Fruit fly (Drosophila melanogaster): ENCODE data around the gene CG18048.

Gene CG18048

DNA sequence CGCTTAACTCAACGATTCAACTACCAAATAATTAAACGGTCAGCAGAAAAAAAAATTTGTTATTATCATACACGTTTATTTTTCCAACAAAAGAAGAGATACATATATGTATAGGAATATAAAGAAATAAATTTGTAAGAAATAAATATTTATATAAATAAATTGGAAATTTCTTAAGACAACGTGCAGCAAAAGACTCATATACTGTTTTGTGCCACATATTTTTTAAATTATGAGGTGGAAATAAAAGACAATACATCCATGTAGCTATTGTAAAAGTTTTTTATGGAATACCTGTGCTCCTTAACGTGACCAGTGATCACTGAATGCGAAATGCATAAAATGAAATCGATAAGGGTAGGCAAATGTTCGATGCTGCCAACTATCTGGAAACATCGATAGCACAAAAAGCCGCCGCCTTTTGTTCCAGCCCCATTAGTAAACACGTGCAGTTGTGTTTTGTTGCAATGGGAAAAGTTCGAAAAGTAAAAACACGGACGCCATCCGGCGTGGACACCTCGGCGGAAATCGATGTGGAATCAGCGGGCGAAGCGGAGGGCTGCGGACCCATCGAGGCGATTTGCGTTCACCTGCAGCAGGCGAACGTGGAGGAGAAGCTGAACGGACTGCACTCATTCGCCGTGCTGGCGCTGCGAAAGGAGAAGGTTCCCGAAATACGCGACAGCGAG is 22.8 kb downstream of the CG18048 start, which contains the start of gene CG10286 (continued):
- TF ChIP-seq dmrt11E (tag; optimal IDR thresholded peaks at IDR 0.05), result no peak
- peak; percentile 24 for TF ChIP-seq CG10979 (tag; optimal IDR thresholded peaks at IDR 0.05)
- peak; percentile 35 for TF ChIP-seq CG14710 (tag; optimal IDR thresholded peaks at IDR 0.05)
- TF ChIP-seq lmd (GFP tag; IDR thresholded peaks at IDR 0.05), result no peak
- no peak for TF ChIP-seq bowl (GFP tag; IDR thresholded peaks at IDR 0.05)
- TF ChIP-seq Oli (tag; optimal IDR thresholded peaks at IDR 0.05), result no peak
- no peak for TF ChIP-seq kay (GFP tag; optimal IDR thresholded peaks at IDR 0.05)
- TF ChIP-seq dysf (GFP tag; IDR thresholded peaks at IDR 0.05), result peak; percentile 20; the same call in 2 of the 3 replicates
- TF ChIP-seq NfI (GFP tag; optimal IDR thresholded peaks at IDR 0.05), result peak; percentile 5
- TF ChIP-seq CTCF (GFP tag; optimal IDR thresholded peaks at IDR 0.05), result no peak
- TF ChIP-seq CG10366 (GFP tag; IDR thresholded peaks at IDR 0.05), result peak; percentile 18; the same call in 1 of the 2 replicates
- no peak; the same call in 2 of the 3 replicates for TF ChIP-seq CG2199 (GFP tag; IDR thresholded peaks at IDR 0.05)
- no peak for TF ChIP-seq CG15696 (tag; optimal IDR thresholded peaks at IDR 0.05)
- no peak for TF ChIP-seq sc (optimal IDR thresholded peaks at IDR 0.05)
- no peak for TF ChIP-seq sc (GFP tag; optimal IDR thresholded peaks at IDR 0.05)
- peak; percentile 48 for TF ChIP-seq Hmr (GFP tag; optimal IDR thresholded peaks at IDR 0.05)
- no peak for TF ChIP-seq CG12071 (GFP tag; optimal IDR thresholded peaks at IDR 0.05)
- no peak for TF ChIP-seq Dip2 (GFP tag; IDR thresholded peaks at IDR 0.05)
- peak; percentile 68 for TF ChIP-seq MBD-R2 (GFP tag; IDR thresholded peaks at IDR 0.05)
- TF ChIP-seq CG18619 (GFP tag; optimal IDR thresholded peaks at IDR 0.05), result no peak
- TF ChIP-seq tio (GFP tag; optimal IDR thresholded peaks at IDR 0.05), result no peak
- no peak for TF ChIP-seq Hmx (GFP tag; optimal IDR thresholded peaks at IDR 0.05)
- TF ChIP-seq Nf-YC (tag; optimal IDR thresholded peaks at IDR 0.05), result no peak
- no peak for TF ChIP-seq mam (GFP tag; optimal IDR thresholded peaks at IDR 0.05)
- TF ChIP-seq CG32532 (GFP tag; IDR thresholded peaks at IDR 0.05), result peak; percentile 36
- TF ChIP-seq CG9609 (GFP tag; optimal IDR thresholded peaks at IDR 0.05), result no peak
- TF ChIP-seq crol (GFP tag; IDR thresholded peaks at IDR 0.05), result no peak
- TF ChIP-seq CG8290 (GFP tag; optimal IDR thresholded peaks at IDR 0.05), result peak; percentile 38
- peak in 1 of 2 experiments; percentile 71 for TF ChIP-seq CG8290 (tag; optimal IDR thresholded peaks at IDR 0.05)
- TF ChIP-seq pan (optimal IDR thresholded peaks at IDR 0.05), result no peak
- TF ChIP-seq pan (GFP tag; optimal IDR thresholded peaks at IDR 0.05 in 1 of 2, IDR thresholded peaks at IDR 0.05 in 1 of 2), result no peak
- TF ChIP-seq danr (GFP tag; IDR thresholded peaks at IDR 0.05), result no peak
- TF ChIP-seq CG4282 (GFP tag; optimal IDR thresholded peaks at IDR 0.05), result no peak
- no peak for TF ChIP-seq CG3838 (GFP tag; optimal IDR thresholded peaks at IDR 0.05)
- peak; percentile 31; the same call in 1 of the 2 replicates for TF ChIP-seq Rx (GFP tag; IDR thresholded peaks at IDR 0.05)
- no peak for TF ChIP-seq CG15011 (GFP tag; optimal IDR thresholded peaks at IDR 0.05)
- TF ChIP-seq scrt (GFP tag; optimal IDR thresholded peaks at IDR 0.05), result peak; percentile 25
- no peak for TF ChIP-seq Gsc (GFP tag; IDR thresholded peaks at IDR 0.05)

DNA sequence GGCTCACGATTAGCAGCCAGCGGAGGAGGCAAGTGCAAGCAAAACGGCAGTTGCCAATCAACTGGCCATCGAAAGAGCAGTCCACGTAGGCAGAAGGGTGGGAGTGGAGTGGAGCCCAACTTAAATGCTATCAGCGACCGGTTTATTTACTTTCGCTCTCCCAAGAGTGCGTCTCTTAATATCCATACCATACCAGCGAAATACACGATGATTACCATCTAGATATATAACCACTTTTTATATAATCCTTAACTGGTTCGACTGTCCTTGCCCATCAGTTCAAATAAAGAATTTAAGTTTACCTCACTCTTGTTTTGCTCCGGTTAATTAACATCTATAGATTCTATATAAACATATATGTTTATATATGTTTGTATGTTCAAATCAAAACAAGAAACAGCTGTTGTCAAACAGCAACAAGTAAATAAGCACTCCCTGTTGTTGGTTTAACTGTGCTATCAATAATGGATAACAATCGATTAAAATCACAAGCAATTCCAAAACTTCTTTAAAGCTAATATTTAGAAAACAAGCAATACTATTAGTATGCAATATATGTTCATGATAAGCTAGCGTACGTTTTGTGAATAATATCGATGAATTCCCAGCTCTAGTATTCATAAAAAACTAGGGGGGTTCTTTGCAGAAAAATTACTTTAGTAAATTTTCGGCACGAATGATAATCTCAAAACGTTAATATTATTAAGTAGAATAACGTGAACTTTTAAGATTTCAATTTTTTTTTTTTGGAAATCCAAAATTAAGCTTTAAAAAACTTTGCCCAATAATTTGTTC is 27.8 kb downstream of the CG18048 start:
- TF ChIP-seq CG11085 (GFP tag; IDR thresholded peaks at IDR 0.05) (0 out of 2 replicates have a peak, but pooled peaks have one; percentile 43), NC2α (GFP tag; optimal IDR thresholded peaks at IDR 0.05) (no peak), fd102C (GFP tag; optimal IDR thresholded peaks at IDR 0.05) (no peak), Antp (GFP tag; optimal IDR thresholded peaks at IDR 0.05) (no peak), Deaf1 (tag; optimal IDR thresholded peaks at IDR 0.05) (no peak), Myb (GFP tag; optimal IDR thresholded peaks at IDR 0.05) (peak; percentile 10), tgo (GFP tag; IDR thresholded peaks at IDR 0.05) (peak; percentile 34; the same call in 1 of the 3 replicates), gt (GFP tag; IDR thresholded peaks at IDR 0.05) (no peak), sc (optimal IDR thresholded peaks at IDR 0.05) (no peak), sc (GFP tag; optimal IDR thresholded peaks at IDR 0.05) (no peak), prd (optimal IDR thresholded peaks at IDR 0.05) (no peak), prd (GFP tag; IDR thresholded peaks at IDR 0.05) (peak; percentile 24; the same call in 1 of the 3 replicates), sens-2 (GFP tag; IDR thresholded peaks at IDR 0.05) (no peak), Doc2 (GFP tag; IDR thresholded peaks at IDR 0.05) (no peak), CG10147 (GFP tag; optimal IDR thresholded peaks at IDR 0.05) (peak; percentile 60), dpn (GFP tag; optimal IDR thresholded peaks at IDR 0.05) (peak; percentile 4 to 34), CG12299 (tag; optimal IDR thresholded peaks at IDR 0.05) (peak; percentile 73)
